Fruit fly (Drosophila melanogaster): ENCODE results near the gene CG11251.

DNA sequence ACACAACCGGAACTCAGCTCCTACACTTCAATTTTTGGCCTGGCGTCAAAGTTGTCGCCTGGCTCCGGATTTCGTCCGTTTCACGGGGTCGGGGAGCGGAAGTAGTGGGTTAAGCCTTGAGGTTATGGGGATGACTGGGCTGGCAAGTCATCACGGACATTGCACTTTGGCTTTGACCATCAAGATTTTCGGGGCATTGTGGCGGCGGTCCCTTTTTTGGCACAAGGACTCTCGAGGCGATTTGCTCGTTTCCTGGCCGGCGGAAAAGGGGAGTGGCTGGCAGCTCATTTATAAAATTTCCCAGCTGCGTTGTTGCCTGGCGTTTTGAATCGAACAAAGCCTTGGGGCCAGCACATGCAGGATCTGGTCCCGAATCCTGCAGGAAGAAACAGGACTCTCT lies 43.4 kb upstream of the CG11251 start:
- TF ChIP-seq eg (GFP tag; IDR thresholded peaks at IDR 0.05) (no peak), Sox102F (GFP tag; optimal IDR thresholded peaks at IDR 0.05) (no peak), CG9139 (GFP tag; optimal IDR thresholded peaks at IDR 0.05) (no peak), CG1621 (tag; optimal IDR thresholded peaks at IDR 0.05) (no peak), CG10669 (GFP tag; optimal IDR thresholded peaks at IDR 0.05) (no peak), Sox15 (GFP tag; optimal IDR thresholded peaks at IDR 0.05) (no peak), Hr38 (GFP tag; optimal IDR thresholded peaks at IDR 0.05) (no peak)
